Fruit fly (Drosophila melanogaster) whole organism, embryonic: ENCODE measurements around the gene DIP1.
A peak's percentile ranks its signal among the peaks of the same experiment; 100 is the strongest.

Source experiments
- Abd-B ChIP-seq: fragments of 200-800 bp; sonication (Bioruptor generic); optimal IDR thresholded peaks from 2 replicates; lab custom pipeline; 2018; ENCODE audit warnings: missing biosample characterization, mild to moderate bottlenecking, missing genetic modification characterization, moderate library complexity
- CG10209 ChIP-seq: fragments of 200-800 bp; sonication (Bioruptor generic); optimal IDR thresholded peaks from 3 replicates; lab custom pipeline; 2017; ENCODE audit warnings: missing biosample characterization, mild to moderate bottlenecking, missing genetic modification characterization, missing genetic modification reagents
- CG10274 ChIP-seq: fragments of 200-800 bp; sonication (Bioruptor generic); optimal IDR thresholded peaks from 3 replicates; lab custom pipeline; 2017; ENCODE audit warnings: missing biosample characterization, mild to moderate bottlenecking, missing genetic modification characterization
- CG10654 ChIP-seq: fragments of 200-800 bp; sonication (Bioruptor generic); optimal IDR thresholded peaks from 2 replicates; lab custom pipeline; 2016; ENCODE audit warnings: missing biosample characterization, missing genetic modification characterization
- CG10979 ChIP-seq: fragments of 200-800 bp; sonication (Bioruptor generic); optimal IDR thresholded peaks from 2 replicates; lab custom pipeline; 2018; ENCODE audit warnings: missing biosample characterization, mild to moderate bottlenecking, missing genetic modification characterization, moderate library complexity
- CG11723 ChIP-seq: fragments of 200-800 bp; sonication (Bioruptor generic); optimal IDR thresholded peaks from 2 replicates; lab custom pipeline; 2017; ENCODE audit warnings: missing biosample characterization, mild to moderate bottlenecking, missing genetic modification characterization
- CG13296 ChIP-seq: fragments of 200-800 bp; sonication (Bioruptor generic); optimal IDR thresholded peaks from 3 replicates; lab custom pipeline; 2018; ENCODE audit warnings: missing biosample characterization, mild to moderate bottlenecking, missing genetic modification characterization
- CG14965 ChIP-seq: fragments of 200-800 bp; sonication (Bioruptor generic); optimal IDR thresholded peaks from 2 replicates; lab custom pipeline; 2016; ENCODE audit warnings: missing biosample characterization, missing genetic modification characterization, borderline replicate concordance
- CG15269 ChIP-seq: fragments of 200-800 bp; sonication (Bioruptor generic); optimal IDR thresholded peaks from 2 replicates; lab custom pipeline; 2018; ENCODE audit warnings: missing biosample characterization, mild to moderate bottlenecking, missing genetic modification characterization, moderate library complexity
- CG2120 ChIP-seq: fragments of 200-800 bp; sonication (Bioruptor generic); optimal IDR thresholded peaks from 3 replicates; lab custom pipeline; 2016; ENCODE audit warnings: missing biosample characterization, missing genetic modification characterization
- CG2678 ChIP-seq: fragments of 200-800 bp; sonication (Bioruptor generic); optimal IDR thresholded peaks from 3 replicates; lab custom pipeline; 2019; ENCODE audit warnings: missing biosample characterization, mild to moderate bottlenecking, missing genetic modification characterization, moderate library complexity
- CG30431 ChIP-seq: fragments of 200-800 bp; sonication (Bioruptor generic); optimal IDR thresholded peaks from 2 replicates; lab custom pipeline; 2017; ENCODE audit warnings: missing biosample characterization, missing genetic modification characterization
- CG3407 ChIP-seq: fragments of 200-800 bp; sonication (Bioruptor generic); optimal IDR thresholded peaks from 2 replicates; lab custom pipeline; 2018; ENCODE audit warnings: missing biosample characterization, mild to moderate bottlenecking, missing genetic modification characterization
- CG3847 ChIP-seq: fragments of 200-800 bp; sonication (Bioruptor generic); IDR thresholded peaks from 2 replicates; pipeline ENCODE4 v1.3.6; 2022; ENCODE audit warnings: missing biosample characterization, missing genetic modification characterization
- CG4360 ChIP-seq: fragments of 200-800 bp; sonication (Bioruptor generic); IDR thresholded peaks from 2 replicates; pipeline ENCODE4 v1.3.6; 2022; ENCODE audit warnings: missing biosample characterization, missing genetic modification characterization
- CG6254 ChIP-seq: fragments of 200-800 bp; sonication (Bioruptor generic); optimal IDR thresholded peaks from 3 replicates; lab custom pipeline; 2017; ENCODE audit warnings: mild to moderate bottlenecking, missing biosample characterization, missing genetic modification reagents, missing genetic modification characterization
- CG8944 ChIP-seq: fragments of 200-800 bp; sonication (Bioruptor generic); optimal IDR thresholded peaks from 3 replicates; lab custom pipeline; 2016; ENCODE audit warnings: missing biosample characterization, missing genetic modification characterization
- CG9817 ChIP-seq: fragments of 200-800 bp; sonication (Bioruptor generic); optimal IDR thresholded peaks from 2 replicates; lab custom pipeline; 2018; ENCODE audit warnings: missing biosample characterization, mild to moderate bottlenecking, missing genetic modification characterization, moderate library complexity
- CoRest ChIP-seq: fragments of 200-800 bp; sonication (Bioruptor generic); optimal IDR thresholded peaks from 3 replicates; lab custom pipeline; 2018; ENCODE audit warnings: missing biosample characterization, mild to moderate bottlenecking, missing genetic modification characterization, moderate library complexity
- Dad ChIP-seq: fragments of 200-800 bp; sonication (Bioruptor generic); optimal IDR thresholded peaks from 3 replicates; lab custom pipeline; 2016; ENCODE audit warnings: missing biosample characterization, missing genetic modification characterization
- Deaf1 ChIP-seq: fragments of 200-800 bp; optimal IDR thresholded peaks from 3 replicates; lab custom pipeline; 2019; ENCODE audit warnings: missing biosample characterization, mild to moderate bottlenecking, missing genetic modification characterization, moderate library complexity
- Dip3 ChIP-seq: fragments of 200-800 bp; sonication (Bioruptor generic); optimal IDR thresholded peaks from 3 replicates; lab custom pipeline; 2016; ENCODE audit warnings: missing biosample characterization, missing genetic modification characterization
- Dp ChIP-seq: fragments of 200-800 bp; sonication (Bioruptor generic); optimal IDR thresholded peaks from 2 replicates; lab custom pipeline; 2018; ENCODE audit warnings: missing biosample characterization, mild to moderate bottlenecking, missing genetic modification characterization, moderate library complexity
- Fer1 ChIP-seq: fragments of 200-800 bp; sonication (Bioruptor generic); optimal IDR thresholded peaks from 2 replicates; lab custom pipeline; 2017; ENCODE audit warnings: missing biosample characterization, mild to moderate bottlenecking, missing genetic modification characterization
- Gug ChIP-seq: fragments of 200-800 bp; sonication (Bioruptor generic); IDR thresholded peaks from 4 replicates; pipeline ENCODE4 v1.3.6; 2022; ENCODE audit warnings: missing biosample characterization, missing genetic modification characterization
- HHEX ChIP-seq: fragments of 200-800 bp; sonication (Bioruptor generic); optimal IDR thresholded peaks from 3 replicates; lab custom pipeline; 2017; ENCODE audit warnings: missing biosample characterization, mild to moderate bottlenecking, missing genetic modification characterization, missing genetic modification reagents
- MBD-R2 ChIP-seq: fragments of 200-800 bp; sonication (Bioruptor generic); IDR thresholded peaks from 2 replicates; pipeline ENCODE4 v1.3.6; 2022; ENCODE audit warnings: missing biosample characterization, missing genetic modification characterization
- Neu2 ChIP-seq: fragments of 200-800 bp; sonication (Bioruptor generic); optimal IDR thresholded peaks from 3 replicates; lab custom pipeline; 2016; ENCODE audit warnings: missing biosample characterization, missing genetic modification characterization, borderline replicate concordance
- Scr ChIP-seq: fragments of 200-800 bp; sonication (Bioruptor generic); IDR thresholded peaks from 2 replicates; pipeline ENCODE4 v1.3.6; 2022; ENCODE audit warnings: missing biosample characterization, missing genetic modification characterization; ENCODE audit not compliant: partially characterized antibody
- Side ChIP-seq: fragments of 200-800 bp; sonication (Bioruptor generic); optimal IDR thresholded peaks from 2 replicates; lab custom pipeline; 2016; ENCODE audit warnings: missing biosample characterization, missing genetic modification characterization
- Xrp1 ChIP-seq: fragments of 200-800 bp; sonication (Bioruptor generic); IDR thresholded peaks from 2 replicates; pipeline ENCODE4 v1.3.6; 2022; ENCODE audit warnings: missing biosample characterization, missing genetic modification characterization
- ase ChIP-seq: fragments of 200-800 bp; sonication (Bioruptor generic); IDR thresholded peaks from 3 replicates; pipeline ENCODE4 v1.3.6; 2022; ENCODE audit warnings: missing biosample characterization, missing genetic modification characterization
- br ChIP-seq: fragments of >200 bp; optimal IDR thresholded peaks from 2 replicates; lab custom pipeline; 2017
- btn ChIP-seq: fragments of 200-800 bp; sonication (Bioruptor generic); optimal IDR thresholded peaks from 2 replicates; lab custom pipeline; 2016; ENCODE audit warnings: missing biosample characterization, missing genetic modification characterization
- cad ChIP-seq: fragments of >200 bp; optimal IDR thresholded peaks from 2 replicates; lab custom pipeline; 2017; ENCODE audit warnings: missing biosample characterization, missing genetic modification characterization
- cato ChIP-seq: fragments of 200-800 bp; sonication (Bioruptor generic); optimal IDR thresholded peaks from 2 replicates; lab custom pipeline; 2016; ENCODE audit warnings: missing biosample characterization, missing genetic modification characterization, borderline replicate concordance
- cg ChIP-seq: fragments of 200-800 bp; sonication (Bioruptor generic); optimal IDR thresholded peaks from 3 replicates; lab custom pipeline; 2019; ENCODE audit warnings: missing biosample characterization, mild to moderate bottlenecking, missing genetic modification characterization, moderate library complexity
- ci ChIP-seq: fragments of 200-800 bp; sonication (Bioruptor generic); IDR thresholded peaks from 3 replicates; pipeline ENCODE4 v1.3.6; 2022; ENCODE audit warnings: missing biosample characterization, missing genetic modification characterization
- corto ChIP-seq: fragments of 200-800 bp; sonication (Bioruptor generic); optimal IDR thresholded peaks from 2 replicates; lab custom pipeline; 2016; ENCODE audit warnings: missing biosample characterization, mild to moderate bottlenecking, missing genetic modification characterization, moderate library complexity
- fu2 ChIP-seq: fragments of 200-800 bp; sonication (Bioruptor generic); optimal IDR thresholded peaks from 2 replicates; lab custom pipeline; 2016; ENCODE audit warnings: missing biosample characterization, missing genetic modification characterization
- gce ChIP-seq: fragments of 200-800 bp; sonication (Bioruptor generic); IDR thresholded peaks from 3 replicates; pipeline ENCODE4 v1.3.6; 2022; ENCODE audit warnings: missing biosample characterization, missing genetic modification characterization
- gem ChIP-seq: fragments of 200-800 bp; sonication (Bioruptor generic); optimal IDR thresholded peaks from 2 replicates; lab custom pipeline; 2019; ENCODE audit warnings: missing biosample characterization, mild to moderate bottlenecking, missing genetic modification characterization, moderate library complexity
- her ChIP-seq: fragments of 200-800 bp; sonication (Bioruptor generic); optimal IDR thresholded peaks from 2 replicates; lab custom pipeline; 2016; ENCODE audit warnings: missing biosample characterization, missing genetic modification characterization
- hth ChIP-seq: fragments of >200 bp; optimal IDR thresholded peaks from 2 replicates; lab custom pipeline; 2017; ENCODE audit warnings: inconsistent platforms
- ind ChIP-seq: fragments of 200-800 bp; sonication (Bioruptor generic); optimal IDR thresholded peaks from 3 replicates; lab custom pipeline; 2016; ENCODE audit warnings: missing biosample characterization, missing genetic modification characterization
- insv ChIP-seq, 2 experiments: fragments of 200-800 bp; sonication (Bioruptor generic); optimal IDR thresholded peaks; 3 replicates each; lab custom pipeline; 2016 to 2018; ENCODE audit warnings: missing biosample characterization in 2 of 2, missing genetic modification characterization in 2 of 2
- nmo ChIP-seq: fragments of 200-800 bp; sonication (Bioruptor generic); optimal IDR thresholded peaks from 2 replicates; lab custom pipeline; 2018; ENCODE audit warnings: missing biosample characterization, mild to moderate bottlenecking, missing genetic modification characterization, moderate library complexity
- p53 ChIP-seq: fragments of 200-800 bp; sonication (Bioruptor generic); optimal IDR thresholded peaks from 2 replicates; lab custom pipeline; 2016; ENCODE audit warnings: missing biosample characterization, missing genetic modification characterization
- rib ChIP-seq: fragments of 200-800 bp; sonication (Bioruptor generic); IDR thresholded peaks from 2 replicates; pipeline ENCODE4 v1.3.6; 2022; ENCODE audit warnings: missing biosample characterization, missing genetic modification characterization
- sr ChIP-seq: fragments of 200-800 bp; sonication (Bioruptor generic); IDR thresholded peaks from 3 replicates; pipeline ENCODE4 v1.3.6; 2022; ENCODE audit warnings: missing biosample characterization, missing genetic modification characterization
- tio ChIP-seq: fragments of 200-800 bp; sonication (Bioruptor generic); optimal IDR thresholded peaks from 2 replicates; lab custom pipeline; 2017; ENCODE audit warnings: missing biosample characterization, missing genetic modification characterization, inconsistent platforms
- twi ChIP-seq: fragments of 200-800 bp; optimal IDR thresholded peaks from 2 replicates; lab custom pipeline; 2019; ENCODE audit warnings: missing biosample characterization, mild to moderate bottlenecking, missing genetic modification characterization, moderate library complexity

Gene DIP1

dm6 chrX:21593907-21594306 lies 36.0 kb downstream of the DIP1 start (continued):
- TF ChIP-seq CG30431: peak; percentile 76
- TF ChIP-seq Scr: no peak
- peak; percentile 64 for TF ChIP-seq CG3847 (GFP tag; lab: Robert Waterston, UW)
- TF ChIP-seq cad: no peak
- peak; percentile 70 for TF ChIP-seq cato
- peak; percentile 57 for TF ChIP-seq CG2120 (GFP tag; lab: Kevin White, UChicago)
- no peak for TF ChIP-seq MBD-R2 (GFP tag; lab: Robert Waterston, UW)
- peak; percentile 46 for TF ChIP-seq CG13296 (GFP tag; lab: Kevin White, UChicago)
- peak; percentile 87 for TF ChIP-seq ci (GFP tag; lab: Robert Waterston, UW)
- TF ChIP-seq ind (GFP tag; lab: Kevin White, UChicago): peak; percentile 85
- TF ChIP-seq Gug (GFP tag; lab: Robert Waterston, UW): peak; percentile 81
- peak; percentile 50 for TF ChIP-seq Dad (GFP tag; lab: Kevin White, UChicago)
- no peak for TF ChIP-seq Dp
- peak; percentile 55; the same call in 2 of the 3 replicates for TF ChIP-seq sr (GFP tag; lab: Robert Waterston, UW)
- peak; percentile 85 for TF ChIP-seq CoRest (tag; lab: Kevin White, UChicago)
- TF ChIP-seq CG4360: no peak
- TF ChIP-seq her (GFP tag; lab: Kevin White, UChicago): peak; percentile 79
- no peak for TF ChIP-seq corto (GFP tag; lab: Kevin White, UChicago)
- TF ChIP-seq Abd-B (GFP tag; lab: Kevin White, UChicago): peak; percentile 82
- TF ChIP-seq CG10654 (GFP tag; lab: Kevin White, UChicago): peak; percentile 86
- TF ChIP-seq Deaf1: peak; percentile 58
- peak; percentile 56 for TF ChIP-seq Dip3 (GFP tag; lab: Kevin White, UChicago)
- TF ChIP-seq CG2678: peak; percentile 86
- peak; percentile 32 for TF ChIP-seq CG14965
- no peak for TF ChIP-seq rib
- TF ChIP-seq cg (GFP tag; lab: Kevin White, UChicago): peak; percentile 55
- TF ChIP-seq CG11723: peak; percentile 50
- peak; percentile 64 for TF ChIP-seq CG3407 (GFP tag; lab: Kevin White, UChicago)
- TF ChIP-seq CG10979 (tag; lab: Kevin White, UChicago): peak; percentile 94
- TF ChIP-seq insv (GFP tag; optimal IDR thresholded peaks at IDR 0.05; lab: Kevin White, UChicago): no peak
- TF ChIP-seq btn (GFP tag; lab: Kevin White, UChicago): peak; percentile 64
- TF ChIP-seq gem: peak; percentile 90
- peak; percentile 53 for TF ChIP-seq Fer1 (GFP tag; lab: Kevin White, UChicago)
- peak; percentile 79; the same call in 2 of the 3 replicates for TF ChIP-seq ase (GFP tag; lab: Robert Waterston, UW)
- peak; percentile 81 for TF ChIP-seq CG6254 (GFP tag; lab: Kevin White, UChicago)
- no peak for TF ChIP-seq hth
- peak; percentile 81 for TF ChIP-seq gce (GFP tag; lab: Robert Waterston, UW)
- TF ChIP-seq HHEX (GFP tag; lab: Kevin White, UChicago): peak; percentile 80
- TF ChIP-seq CG15269: peak; percentile 80
- TF ChIP-seq twi (tag; lab: Kevin White, UChicago): peak; percentile 71
- TF ChIP-seq br (lab: Kevin White, UChicago): no peak
- peak; percentile 85 for TF ChIP-seq CG8944 (GFP tag; lab: Kevin White, UChicago)
- TF ChIP-seq Side (GFP tag; lab: Kevin White, UChicago): peak; percentile 73
- TF ChIP-seq CG10209 (GFP tag; lab: Kevin White, UChicago): peak; percentile 85
- peak; percentile 63 for TF ChIP-seq Neu2 (GFP tag; lab: Kevin White, UChicago)
- peak; percentile 48 for TF ChIP-seq CG10274 (GFP tag; lab: Kevin White, UChicago)
- peak; percentile 63 for TF ChIP-seq p53 (GFP tag; lab: Kevin White, UChicago)
- peak; percentile 65 for TF ChIP-seq tio
- TF ChIP-seq nmo (GFP tag; lab: Kevin White, UChicago): peak; percentile 91
- TF ChIP-seq fu2 (GFP tag; lab: Kevin White, UChicago): peak; percentile 49
- TF ChIP-seq CG9817 (tag; lab: Kevin White, UChicago): peak; percentile 77
- TF ChIP-seq Xrp1: peak; percentile 92
